Fruit fly (Drosophila melanogaster) whole organism, prepupa: ENCODE measurements around the gene CG32564.
A peak's percentile ranks its signal among the peaks of the same experiment; 100 is the strongest.

Source experiments
- CG10669 ChIP-seq: fragments of 200-800 bp; sonication (Bioruptor generic); optimal IDR thresholded peaks from 3 replicates; lab custom pipeline; 2018; ENCODE audit warnings: missing biosample characterization, mild to moderate bottlenecking, missing genetic modification characterization, moderate library complexity
- CG11294 ChIP-seq: fragments of 200-800 bp; sonication (Bioruptor generic); IDR thresholded peaks from 2 replicates; pipeline ENCODE4 v1.3.6; 2022; ENCODE audit warnings: missing biosample characterization, missing genetic modification characterization
- CG11762 ChIP-seq: fragments of 200-800 bp; sonication (Bioruptor generic); optimal IDR thresholded peaks from 3 replicates; lab custom pipeline; 2016; ENCODE audit warnings: missing biosample characterization, missing genetic modification characterization; ENCODE audit not compliant: insufficient read depth
- CG15336 ChIP-seq: fragments of 200-800 bp; sonication (Bioruptor generic); IDR thresholded peaks from 2 replicates; pipeline ENCODE4 v1.3.6; 2022; ENCODE audit warnings: missing biosample characterization, missing genetic modification characterization
- CG1621 ChIP-seq: fragments of 200-800 bp; sonication (Bioruptor generic); optimal IDR thresholded peaks from 3 replicates; lab custom pipeline; 2018; ENCODE audit warnings: missing biosample characterization, mild to moderate bottlenecking, missing genetic modification characterization
- CG16779 ChIP-seq: fragments of 200-800 bp; sonication (Bioruptor generic); optimal IDR thresholded peaks from 3 replicates; lab custom pipeline; 2017; ENCODE audit warnings: missing biosample characterization, mild to moderate bottlenecking, missing genetic modification characterization
- CG3032 ChIP-seq: fragments of 200-800 bp; optimal IDR thresholded peaks from 2 replicates; lab custom pipeline; 2019; ENCODE audit warnings: missing biosample characterization, mild to moderate bottlenecking, missing genetic modification characterization, moderate library complexity
- CG31627 ChIP-seq: fragments of 200-800 bp; sonication (Bioruptor generic); optimal IDR thresholded peaks from 3 replicates; lab custom pipeline; 2016; ENCODE audit warnings: missing biosample characterization, missing genetic modification characterization
- CG34406 ChIP-seq: fragments of 200-800 bp; sonication (Bioruptor generic); optimal IDR thresholded peaks from 3 replicates; lab custom pipeline; 2016; ENCODE audit warnings: missing biosample characterization, missing genetic modification characterization
- CG6276 ChIP-seq: fragments of 200-800 bp; sonication (Bioruptor generic); optimal IDR thresholded peaks from 2 replicates; lab custom pipeline; 2017; ENCODE audit warnings: missing biosample characterization, mild to moderate bottlenecking, missing genetic modification characterization
- CG6792 ChIP-seq: fragments of 200-800 bp; sonication (Bioruptor generic); optimal IDR thresholded peaks from 3 replicates; lab custom pipeline; 2016; ENCODE audit warnings: missing biosample characterization, missing genetic modification characterization
- CG8119 ChIP-seq: fragments of 200-800 bp; sonication (Bioruptor generic); IDR thresholded peaks from 3 replicates; pipeline ENCODE4 v1.3.6; 2022; ENCODE audit warnings: missing biosample characterization, missing genetic modification characterization
- CG8319 ChIP-seq: fragments of 200-800 bp; sonication (Bioruptor generic); optimal IDR thresholded peaks from 3 replicates; lab custom pipeline; 2016; ENCODE audit warnings: missing biosample characterization, missing genetic modification characterization
- CG8632 ChIP-seq: fragments of 200-800 bp; sonication (Bioruptor generic); optimal IDR thresholded peaks from 3 replicates; lab custom pipeline; 2016; ENCODE audit warnings: missing biosample characterization, missing genetic modification characterization
- CG9139 ChIP-seq: fragments of 200-800 bp; sonication (Bioruptor generic); optimal IDR thresholded peaks from 3 replicates; lab custom pipeline; 2017; ENCODE audit warnings: missing biosample characterization, mild to moderate bottlenecking, missing genetic modification characterization
- Eip75B ChIP-seq: fragments of 200-800 bp; sonication (Bioruptor generic); optimal IDR thresholded peaks from 3 replicates; lab custom pipeline; 2016; ENCODE audit warnings: missing biosample characterization, missing genetic modification characterization
- Eip78C ChIP-seq: fragments of 200-800 bp; sonication (Bioruptor generic); peaks from one replicate; lab custom pipeline; 2016; ENCODE audit warnings: missing biosample characterization, missing genetic modification characterization
- Eip93F ChIP-seq: fragments of 200-800 bp; sonication (Bioruptor generic); optimal IDR thresholded peaks from 2 replicates; lab custom pipeline; 2016; ENCODE audit warnings: missing biosample characterization, mild to moderate bottlenecking, missing genetic modification characterization
- Ets96B ChIP-seq: fragments of 200-800 bp; optimal IDR thresholded peaks from 2 replicates; lab custom pipeline; 2019; ENCODE audit warnings: missing biosample characterization, mild to moderate bottlenecking, missing genetic modification characterization, moderate library complexity
- Hr4 ChIP-seq: fragments of 200-800 bp; sonication (Bioruptor generic); optimal IDR thresholded peaks from 3 replicates; lab custom pipeline; 2016; ENCODE audit warnings: missing biosample characterization, missing genetic modification characterization
- Lpt ChIP-seq: fragments of 200-800 bp; sonication (Bioruptor generic); optimal IDR thresholded peaks from 3 replicates; lab custom pipeline; 2016; ENCODE audit warnings: missing biosample characterization, missing genetic modification characterization
- Met ChIP-seq: fragments of 200-800 bp; sonication (Bioruptor generic); optimal IDR thresholded peaks from 3 replicates; lab custom pipeline; 2016; ENCODE audit warnings: missing biosample characterization, missing genetic modification characterization
- OdsH ChIP-seq: fragments of 200-800 bp; sonication (Bioruptor generic); optimal IDR thresholded peaks from 3 replicates; lab custom pipeline; 2016; ENCODE audit warnings: missing biosample characterization, missing genetic modification characterization
- Sox102F ChIP-seq: fragments of 200-800 bp; sonication (Bioruptor generic); optimal IDR thresholded peaks from 2 replicates; lab custom pipeline; 2016; ENCODE audit warnings: missing biosample characterization, mild to moderate bottlenecking, missing genetic modification characterization
- acj6 ChIP-seq: fragments of 200-800 bp; sonication (Bioruptor generic); optimal IDR thresholded peaks from 3 replicates; lab custom pipeline; 2016; ENCODE audit warnings: missing biosample characterization, missing genetic modification characterization
- cyc ChIP-seq: fragments of 200-800 bp; sonication (Bioruptor generic); optimal IDR thresholded peaks from 3 replicates; lab custom pipeline; 2016; ENCODE audit warnings: missing biosample characterization, missing genetic modification characterization
- dsx ChIP-seq: fragments of 200-800 bp; optimal IDR thresholded peaks from 3 replicates; lab custom pipeline; 2019; ENCODE audit warnings: missing biosample characterization, mild to moderate bottlenecking, missing genetic modification characterization, moderate library complexity; ENCODE audit not compliant: poor library complexity, severe bottlenecking
- esn ChIP-seq: fragments of 200-800 bp; sonication (Bioruptor generic); optimal IDR thresholded peaks from 2 replicates; lab custom pipeline; 2016; ENCODE audit warnings: missing biosample characterization, mild to moderate bottlenecking, missing genetic modification characterization, moderate library complexity
- fd59A ChIP-seq: fragments of 200-800 bp; sonication (Bioruptor generic); optimal IDR thresholded peaks from 2 replicates; lab custom pipeline; 2017; ENCODE audit warnings: missing biosample characterization, mild to moderate bottlenecking, missing genetic modification characterization, missing genetic modification reagents
- fd85E ChIP-seq: fragments of 200-800 bp; sonication (Bioruptor generic); optimal IDR thresholded peaks from 3 replicates; lab custom pipeline; 2016; ENCODE audit warnings: missing biosample characterization, missing genetic modification characterization
- fkh ChIP-seq: fragments of 200-800 bp; sonication (Bioruptor generic); optimal IDR thresholded peaks from 3 replicates; lab custom pipeline; 2017; ENCODE audit warnings: missing biosample characterization, mild to moderate bottlenecking, missing genetic modification characterization, moderate library complexity
- lz ChIP-seq: fragments of 200-800 bp; sonication (Bioruptor generic); optimal IDR thresholded peaks from 3 replicates; lab custom pipeline; 2016; ENCODE audit warnings: missing biosample characterization, missing genetic modification characterization
- salr ChIP-seq, 2 experiments: fragments of 200-800 bp; sonication (Bioruptor generic); optimal IDR thresholded peaks; 3 replicates each; lab custom pipeline; 2016 to 2018; ENCODE audit warnings: missing biosample characterization in 2 of 2, missing genetic modification characterization in 2 of 2, mild to moderate bottlenecking in 1 of 2
- spab ChIP-seq: fragments of 200-800 bp; sonication (Bioruptor generic); optimal IDR thresholded peaks from 2 replicates; lab custom pipeline; 2017; ENCODE audit warnings: missing biosample characterization, mild to moderate bottlenecking, missing genetic modification characterization, missing genetic modification reagents
- vri ChIP-seq: fragments of 200-800 bp; sonication (Bioruptor generic); optimal IDR thresholded peaks from 3 replicates; lab custom pipeline; 2016; ENCODE audit warnings: missing biosample characterization, mild to moderate bottlenecking, missing genetic modification characterization

Gene CG32564

DNA sequence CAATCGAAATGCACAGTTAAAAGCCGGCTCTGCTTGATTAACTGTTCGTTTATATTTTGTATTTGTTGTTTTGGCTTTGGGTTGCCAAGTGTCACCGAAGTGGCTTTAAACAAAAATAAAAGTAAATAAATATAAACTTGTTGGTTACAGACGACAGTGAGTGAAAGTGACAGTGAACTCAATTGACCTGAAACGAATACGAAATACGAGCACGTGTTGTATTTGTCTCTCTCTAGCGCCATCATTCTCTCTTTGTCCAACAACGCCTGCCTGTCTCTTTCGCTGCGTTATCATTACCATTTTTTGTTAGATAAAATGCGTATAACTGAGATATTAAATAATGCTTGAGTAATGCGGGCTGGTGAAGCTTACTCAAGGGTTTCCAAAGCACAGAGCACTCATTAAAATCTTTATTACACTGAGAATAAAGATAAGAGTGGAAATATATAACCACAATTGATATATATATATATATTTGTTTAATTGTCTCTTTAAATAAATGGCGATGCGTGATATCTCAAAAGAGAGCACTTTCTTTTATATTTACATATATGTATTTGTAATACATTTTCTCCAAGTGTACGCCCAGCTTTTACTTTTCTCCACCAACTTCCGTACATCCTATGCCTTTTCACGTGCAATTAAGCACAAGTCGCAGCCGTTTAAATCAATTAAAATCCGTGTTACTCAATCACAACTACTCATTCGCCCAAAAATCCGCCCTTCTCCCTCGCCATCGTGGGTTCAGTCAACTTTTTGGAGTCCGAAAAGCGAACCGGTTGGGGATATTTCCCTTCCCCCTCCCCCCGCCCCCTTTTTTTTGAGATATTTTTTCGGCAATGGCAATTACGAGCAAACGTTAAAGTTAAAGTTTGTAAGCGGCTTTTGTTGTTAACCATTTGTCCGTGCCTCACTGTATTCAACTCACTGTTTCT is 24.7 kb upstream of the CG32564 start (continued):
- TF ChIP-seq dsx (GFP tag; lab: Kevin White, UChicago) (no peak), CG34406 (GFP tag; lab: Kevin White, UChicago) (peak; percentile 25), Sox102F (no peak), CG1621 (no peak), CG6276 (GFP tag; lab: Kevin White, UChicago) (no peak), fd59A (GFP tag; lab: Kevin White, UChicago) (no peak), CG3032 (no peak), cyc (peak; percentile 19), CG8319 (GFP tag; lab: Kevin White, UChicago) (peak; percentile 13), CG9139 (GFP tag; lab: Kevin White, UChicago) (no peak), CG11294 (GFP tag; lab: Robert Waterston, UW) (no peak), Lpt (GFP tag; lab: Kevin White, UChicago) (no peak), salr (GFP tag; optimal IDR thresholded peaks at IDR 0.05; lab: Kevin White, UChicago) (no peak), Eip78C (peak; percentile 73), Eip93F (no peak), fd85E (no peak), OdsH (GFP tag; lab: Kevin White, UChicago) (peak; percentile 41), CG15336 (GFP tag; lab: Robert Waterston, UW) (peak; percentile 52; the same call in 1 of the 2 replicates), Met (GFP tag; lab: Kevin White, UChicago) (peak; percentile 30), spab (GFP tag; lab: Kevin White, UChicago) (no peak), CG6792 (GFP tag; lab: Kevin White, UChicago) (peak; percentile 37), CG10669 (GFP tag; lab: Kevin White, UChicago) (no peak), Eip75B (GFP tag; lab: Kevin White, UChicago) (no peak), fkh (GFP tag; lab: Kevin White, UChicago) (no peak), Hr4 (peak; percentile 10), CG16779 (tag; lab: Kevin White, UChicago) (no peak), Ets96B (no peak)

DNA sequence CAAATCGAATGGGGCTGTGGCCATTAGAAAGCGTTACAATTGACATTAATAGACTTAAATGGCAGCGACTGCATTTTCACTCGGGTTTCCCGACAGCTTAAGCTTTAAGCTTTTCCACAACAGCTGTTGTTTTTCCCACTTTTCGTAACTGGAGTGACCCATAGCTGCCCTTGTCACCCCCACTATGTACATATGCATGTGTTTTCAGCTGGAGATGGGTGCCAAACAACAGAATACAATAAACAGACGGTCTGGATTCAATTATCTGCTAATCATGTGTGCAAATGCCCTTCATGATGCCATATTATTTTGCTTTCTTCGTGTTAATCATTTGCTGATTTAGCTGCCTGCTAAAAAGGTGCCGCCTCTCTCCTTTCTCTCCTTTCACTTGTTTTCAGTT is 22.7 kb upstream of the CG32564 start:
- no peak for TF ChIP-seq CG9139 (GFP tag; lab: Kevin White, UChicago)
- TF ChIP-seq CG10669 (GFP tag; lab: Kevin White, UChicago), result no peak
- TF ChIP-seq fd59A (GFP tag; lab: Kevin White, UChicago), result no peak
- no peak for TF ChIP-seq Eip78C
- TF ChIP-seq CG1621, result no peak
- TF ChIP-seq CG8119 (GFP tag; lab: Robert Waterston, UW), result no peak
- TF ChIP-seq acj6 (GFP tag; lab: Kevin White, UChicago), result no peak
- no peak for TF ChIP-seq CG31627 (GFP tag; lab: Kevin White, UChicago)

DNA sequence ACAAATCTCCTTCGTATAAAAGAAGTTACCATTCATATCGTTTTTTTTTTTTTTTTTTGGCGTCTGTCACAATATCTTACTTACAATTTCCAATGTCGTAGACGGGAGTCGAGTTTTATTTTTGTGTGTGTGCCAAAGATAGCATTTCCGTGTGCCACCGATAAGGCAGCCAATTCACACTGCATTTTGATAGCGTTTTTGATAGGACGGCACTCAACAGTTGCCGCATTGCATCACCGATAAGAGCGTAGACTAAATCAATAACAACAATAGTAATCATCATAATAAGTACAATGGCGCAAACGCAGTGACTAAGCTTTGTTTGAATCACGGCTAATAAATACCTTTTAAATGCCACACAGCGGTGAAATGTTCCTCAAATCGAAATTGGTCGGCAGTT is 19.8 kb upstream of the CG32564 start:
- peak; percentile 98 for TF ChIP-seq vri (GFP tag; lab: Kevin White, UChicago)
- TF ChIP-seq CG11762 (GFP tag; lab: Kevin White, UChicago), result no peak
- no peak for TF ChIP-seq Eip75B (GFP tag; lab: Kevin White, UChicago)
- TF ChIP-seq acj6 (GFP tag; lab: Kevin White, UChicago), result no peak
- TF ChIP-seq spab (GFP tag; lab: Kevin White, UChicago), result no peak
- TF ChIP-seq esn (GFP tag; lab: Kevin White, UChicago), result no peak
- TF ChIP-seq lz (GFP tag; lab: Kevin White, UChicago), result no peak
- no peak for TF ChIP-seq salr (GFP tag; optimal IDR thresholded peaks at IDR 0.05; lab: Kevin White, UChicago)
- no peak for TF ChIP-seq CG8632 (GFP tag; lab: Kevin White, UChicago)
- peak; percentile 24 for TF ChIP-seq fkh (GFP tag; lab: Kevin White, UChicago)
- TF ChIP-seq fd85E, result no peak
